Worm (Caenorhabditis elegans) whole organism, L2 larva: Measurements from ENCODE around the gene T26H5.11.

Experiments
- ama-1 ChIP-seq: fragments of 150-350 bp; optimal IDR thresholded peaks from 2 replicates; lab custom pipeline; 2018; ENCODE audit warnings: inconsistent platforms
- elt-1 ChIP-seq: fragments of 150-350 bp; optimal IDR thresholded peaks from 2 replicates; lab custom pipeline; 2014; ENCODE audit warnings: missing biosample characterization, missing genetic modification characterization
- elt-3 ChIP-seq: sonication (generic microtip); optimal IDR thresholded peaks from 2 replicates; lab custom pipeline; 2017; ENCODE audit warnings: missing biosample characterization, missing genetic modification characterization
- lin-11 ChIP-seq: fragments of 150-350 bp; sonication (generic microtip); optimal IDR thresholded peaks from 2 replicates; lab custom pipeline; 2014; ENCODE audit warnings: missing biosample characterization, missing genetic modification characterization, inconsistent platforms, mixed read lengths
- lin-13 ChIP-seq: fragments of 150-350 bp; optimal IDR thresholded peaks from 2 replicates; lab custom pipeline; 2014; ENCODE audit warnings: missing biosample characterization, missing genetic modification reagents, missing genetic modification characterization
- mbf-1 ChIP-seq: sonication (generic microtip); optimal IDR thresholded peaks from 2 replicates; lab custom pipeline; 2017; ENCODE audit warnings: missing biosample characterization, missing genetic modification characterization
- mdl-1 ChIP-seq, 2 experiments: fragments of 150-350 bp in 1 of 2; sonication (generic microtip) in 1 of 2; optimal IDR thresholded peaks; 2 replicates each; lab custom pipeline; 2017; ENCODE audit warnings: missing biosample characterization in 2 of 2, missing genetic modification characterization in 2 of 2
- nhr-23 ChIP-seq: fragments of 150-350 bp; optimal IDR thresholded peaks from 2 replicates; lab custom pipeline; 2014; ENCODE audit warnings: missing biosample characterization, missing genetic modification reagents, missing genetic modification characterization
- nhr-237 ChIP-seq: fragments of 150-350 bp; optimal IDR thresholded peaks from 2 replicates; lab custom pipeline; 2014; ENCODE audit warnings: missing biosample characterization, missing genetic modification characterization
- nhr-77 ChIP-seq: fragments of 150-350 bp; optimal IDR thresholded peaks from 2 replicates; lab custom pipeline; 2014; ENCODE audit warnings: missing biosample characterization, missing genetic modification characterization
- sma-9 ChIP-seq, 2 experiments: fragments of 150-350 bp in 1 of 2; sonication (generic microtip) in 1 of 2; optimal IDR thresholded peaks; 2 replicates each; lab custom pipeline; 2014 to 2016; ENCODE audit warnings: missing genetic modification characterization in 2 of 2, mild to moderate bottlenecking in 1 of 2, missing biosample characterization in 1 of 2, missing compliant biosample characterization in 1 of 2, missing genetic modification reagents in 1 of 2, moderate library complexity in 1 of 2
- unc-62 ChIP-seq: fragments of 150-350 bp; optimal IDR thresholded peaks from 2 replicates; lab custom pipeline; 2014; ENCODE audit warnings: missing biosample characterization, missing genetic modification reagents, missing genetic modification characterization

ce11 chrV:15481374-15481773 lies 37.3 kb upstream of the T26H5.11 start, which contains the start of gene nhr-150:
- TF ChIP-seq elt-3 (tag; lab: Kevin White, UChicago) (no peak), nhr-23 (tag; lab: Kevin White, UChicago) (no peak), lin-11 (tag; lab: Kevin White, UChicago) (no peak), ama-1 (lab: Kevin White, UChicago) (no peak), nhr-77 (no peak), unc-62 (GFP tag; lab: Kevin White, UChicago) (no peak), nhr-237 (tag; lab: Kevin White, UChicago) (no peak), lin-13 (GFP tag; lab: Kevin White, UChicago) (no peak), mdl-1 (tag; optimal IDR thresholded peaks at IDR 0.05; lab: Kevin White, UChicago) (no peak), mbf-1 (no peak), sma-9 (GFP tag; optimal IDR thresholded peaks at IDR 0.05; lab: Kevin White, UChicago) (peak; percentile 50), sma-9 (tag; optimal IDR thresholded peaks at IDR 0.05; lab: Kevin White, UChicago) (no peak), elt-1 (tag; lab: Kevin White, UChicago) (no peak)
